Worm (Caenorhabditis elegans) whole organism, young adult: Measurements from ENCODE around the gene his-59.

Experiments
- B0035.1 ChIP-seq: sonication (generic microtip); optimal IDR thresholded peaks from 2 replicates; lab custom pipeline; 2016; ENCODE audit warnings: missing genetic modification characterization, mild to moderate bottlenecking, missing compliant biosample characterization, missing genotype, missing genetic modification reagents
- D2030.7 ChIP-seq: fragments of 200-800 bp; sonication (Bioruptor generic); IDR thresholded peaks from 2 replicates; pipeline ENCODE4 v1.3.6; 2022; ENCODE audit warnings: missing genetic modification reagents, missing genetic modification characterization, missing compliant biosample characterization
- F33H1.4 ChIP-seq: fragments of 200-800 bp; sonication (Bioruptor generic); IDR thresholded peaks from 2 replicates; pipeline ENCODE4 v1.3.6; 2022; ENCODE audit warnings: missing genetic modification reagents, missing genetic modification characterization, missing compliant biosample characterization
- F37B4.10 ChIP-seq: fragments of 200-800 bp; sonication (Bioruptor generic); IDR thresholded peaks from 2 replicates; pipeline ENCODE4 v1.3.6; 2022; ENCODE audit warnings: missing genetic modification characterization, missing compliant biosample characterization
- F39B2.1 ChIP-seq: fragments of 200-800 bp; sonication (Bioruptor generic); IDR thresholded peaks from 2 replicates; pipeline ENCODE4 v1.3.6; 2022; ENCODE audit warnings: missing genetic modification reagents, missing genetic modification characterization, missing compliant biosample characterization
- F55B11.4 ChIP-seq: sonication (generic microtip); optimal IDR thresholded peaks from 2 replicates; lab custom pipeline; 2016; ENCODE audit warnings: missing compliant biosample characterization, missing genetic modification characterization, borderline replicate concordance; ENCODE audit not compliant: insufficient read depth
- F57C9.4 ChIP-seq: sonication (generic microtip); optimal IDR thresholded peaks from 2 replicates; lab custom pipeline; 2017; ENCODE audit warnings: mild to moderate bottlenecking, missing genetic modification characterization, missing compliant biosample characterization
- T26A5.8 ChIP-seq: sonication (generic microtip); optimal IDR thresholded peaks from 2 replicates; lab custom pipeline; 2016; ENCODE audit warnings: missing genetic modification characterization, missing compliant biosample characterization
- Y56A3A.18 ChIP-seq: fragments of 200-800 bp; sonication (Bioruptor generic); IDR thresholded peaks from 2 replicates; pipeline ENCODE4 v1.3.6; 2022; ENCODE audit warnings: missing genetic modification reagents, missing genetic modification characterization, missing compliant biosample characterization
- Y79H2A.3 ChIP-seq: fragments of 200-800 bp; sonication (Bioruptor generic); conservative IDR thresholded peaks from 2 replicates; pipeline ENCODE4 v1.3.6; 2022; ENCODE audit warnings: missing genetic modification reagents, missing genetic modification characterization, missing compliant biosample characterization
- ZK185.1 ChIP-seq: sonication (generic microtip); optimal IDR thresholded peaks from 2 replicates; lab custom pipeline; 2016; ENCODE audit warnings: mild to moderate bottlenecking, missing genetic modification characterization, missing compliant biosample characterization; ENCODE audit not compliant: poor library complexity, severe bottlenecking
- ama-1 ChIP-seq, 3 experiments: fragments of 150-350 bp in 1 of 3; sonication (generic microtip) in 2 of 3; optimal IDR thresholded peaks; 2 replicates each; lab custom pipeline; 2014 to 2018; ENCODE audit warnings: missing biosample characterization in 2 of 3, missing genetic modification characterization in 2 of 3, missing genetic modification reagents in 2 of 3
- attf-6 ChIP-seq: fragments of 200-800 bp; sonication (Bioruptor generic); IDR thresholded peaks from 2 replicates; pipeline ENCODE4 v1.3.6; 2022; ENCODE audit warnings: missing genetic modification reagents, missing genetic modification characterization, missing compliant biosample characterization
- bed-1 ChIP-seq: fragments of 200-800 bp; sonication (Bioruptor generic); IDR thresholded peaks from 2 replicates; pipeline ENCODE4 v1.3.6; 2022; ENCODE audit warnings: missing genetic modification reagents, missing genetic modification characterization, missing compliant biosample characterization
- ceh-27 ChIP-seq: fragments of 200-800 bp; sonication (Bioruptor generic); optimal IDR thresholded peaks from 2 replicates; lab custom pipeline; 2018; ENCODE audit warnings: mild to moderate bottlenecking, missing genetic modification characterization, moderate library complexity, missing compliant biosample characterization
- ceh-79 ChIP-seq: sonication (generic microtip); optimal IDR thresholded peaks from 2 replicates; lab custom pipeline; 2017; ENCODE audit warnings: mild to moderate bottlenecking, missing genetic modification characterization, missing compliant biosample characterization
- chd-7 ChIP-seq: sonication (generic microtip); optimal IDR thresholded peaks from 2 replicates; lab custom pipeline; 2016; ENCODE audit warnings: mild to moderate bottlenecking, missing genetic modification characterization, moderate library complexity, missing compliant biosample characterization
- die-1 ChIP-seq: sonication (generic microtip); optimal IDR thresholded peaks from 2 replicates; lab custom pipeline; 2016; ENCODE audit warnings: missing genotype, mild to moderate bottlenecking, missing genetic modification characterization, missing compliant biosample characterization
- efl-1 ChIP-seq: fragments of 150-350 bp; optimal IDR thresholded peaks from 2 replicates; lab custom pipeline; 2014; ENCODE audit warnings: missing biosample characterization, missing genetic modification reagents, missing genetic modification characterization
- egl-44 ChIP-seq: fragments of 200-800 bp; sonication (Bioruptor generic); IDR thresholded peaks from 2 replicates; pipeline ENCODE4 v1.3.6; 2022; ENCODE audit warnings: missing genetic modification reagents, missing genetic modification characterization, missing compliant biosample characterization
- ekl-4 ChIP-seq: fragments of 200-800 bp; sonication (Bioruptor generic); IDR thresholded peaks from 2 replicates; pipeline ENCODE4 v1.3.6; 2022; ENCODE audit warnings: missing genetic modification reagents, missing genetic modification characterization, missing compliant biosample characterization
- ets-4 ChIP-seq: fragments of 200-800 bp; sonication (Bioruptor generic); optimal IDR thresholded peaks from 2 replicates; lab custom pipeline; 2018; ENCODE audit warnings: mild to moderate bottlenecking, missing genetic modification characterization, missing compliant biosample characterization
- hlh-12 ChIP-seq: sonication (generic microtip); optimal IDR thresholded peaks from 2 replicates; lab custom pipeline; 2016; ENCODE audit warnings: missing genetic modification characterization, missing compliant biosample characterization
- hmg-20 ChIP-seq: fragments of 200-800 bp; sonication (Bioruptor generic); IDR thresholded peaks from 2 replicates; pipeline ENCODE4 v1.3.6; 2022; ENCODE audit warnings: missing genetic modification reagents, missing genetic modification characterization, missing compliant biosample characterization
- hsf-1 ChIP-seq: fragments of 200-800 bp; sonication (Bioruptor generic); IDR thresholded peaks from 2 replicates; pipeline ENCODE4 v1.3.6; 2022; ENCODE audit warnings: missing genetic modification reagents, missing genetic modification characterization, missing compliant biosample characterization
- lag-1 ChIP-seq: fragments of 200-800 bp; sonication (Bioruptor generic); IDR thresholded peaks from 2 replicates; pipeline ENCODE4 v1.3.6; 2022; ENCODE audit warnings: missing genetic modification reagents, missing genetic modification characterization, missing compliant biosample characterization
- let-526 ChIP-seq: fragments of 200-800 bp; sonication (Bioruptor generic); IDR thresholded peaks from 2 replicates; pipeline ENCODE4 v1.3.6; 2022; ENCODE audit warnings: missing genetic modification reagents, missing genetic modification characterization, missing compliant biosample characterization
- let-607 ChIP-seq, 2 experiments: fragments of 200-800 bp in 1 of 2; sonication (Bioruptor generic) in 1 of 2; sonication (generic microtip) in 1 of 2; optimal IDR thresholded peaks; 2 replicates each; lab custom pipeline; 2016 to 2018; ENCODE audit warnings: mild to moderate bottlenecking in 2 of 2, missing compliant biosample characterization in 2 of 2, missing genetic modification characterization in 2 of 2, moderate library complexity in 2 of 2, missing genotype in 1 of 2
- lin-26 ChIP-seq: fragments of 200-800 bp; sonication (Bioruptor generic); IDR thresholded peaks from 2 replicates; pipeline ENCODE4 v1.3.6; 2022; ENCODE audit warnings: missing genetic modification reagents, missing genetic modification characterization, missing compliant biosample characterization
- lsy-27 ChIP-seq: sonication (generic microtip); optimal IDR thresholded peaks from 2 replicates; lab custom pipeline; 2017; ENCODE audit warnings: missing genetic modification characterization, mild to moderate bottlenecking, missing compliant biosample characterization, antibody characterized with exemption, missing genotype, borderline replicate concordance; ENCODE audit not compliant: insufficient read depth
- madf-10 ChIP-seq: sonication (generic microtip); optimal IDR thresholded peaks from 2 replicates; lab custom pipeline; 2016; ENCODE audit warnings: mild to moderate bottlenecking, missing genetic modification characterization, missing compliant biosample characterization
- madf-3 ChIP-seq: fragments of 200-800 bp; sonication (Bioruptor generic); IDR thresholded peaks from 2 replicates; pipeline ENCODE4 v1.3.6; 2022; ENCODE audit warnings: missing genetic modification reagents, missing genetic modification characterization, missing compliant biosample characterization
- mel-28 ChIP-seq: sonication (generic microtip); optimal IDR thresholded peaks from 2 replicates; lab custom pipeline; 2016; ENCODE audit warnings: borderline replicate concordance, mild to moderate bottlenecking, missing genetic modification characterization, missing compliant biosample characterization
- nhr-27 ChIP-seq: fragments of 200-800 bp; sonication (Bioruptor generic); optimal IDR thresholded peaks from 2 replicates; lab custom pipeline; 2018; ENCODE audit warnings: mild to moderate bottlenecking, missing genetic modification characterization, moderate library complexity, missing compliant biosample characterization
- nhr-90 ChIP-seq: sonication (generic microtip); optimal IDR thresholded peaks from 2 replicates; lab custom pipeline; 2016; ENCODE audit warnings: missing genotype, mild to moderate bottlenecking, missing genetic modification characterization, missing compliant biosample characterization
- pbrm-1 ChIP-seq: fragments of 200-800 bp; sonication (Bioruptor generic); IDR thresholded peaks from 2 replicates; pipeline ENCODE4 v1.3.6; 2022; ENCODE audit warnings: missing genetic modification reagents, missing genetic modification characterization, missing compliant biosample characterization
- pha-4 ChIP-seq: fragments of 150-350 bp; sonication (generic microtip); optimal IDR thresholded peaks from 2 replicates; lab custom pipeline; 2014; ENCODE audit warnings: missing biosample characterization, missing genetic modification reagents, missing genetic modification characterization
- rcor-1 ChIP-seq: fragments of 200-800 bp; sonication (Bioruptor generic); IDR thresholded peaks from 2 replicates; pipeline ENCODE4 v1.3.6; 2022; ENCODE audit warnings: missing genetic modification reagents, missing genetic modification characterization, missing compliant biosample characterization
- rec-8 ChIP-seq, 2 experiments: sonication (generic microtip); optimal IDR thresholded peaks; 2 replicates each; lab custom pipeline; 2016; ENCODE audit warnings: mild to moderate bottlenecking in 2 of 2, missing genetic modification characterization in 2 of 2, missing genetic modification reagents in 2 of 2, missing genotype in 2 of 2, missing biosample characterization in 1 of 2, missing compliant biosample characterization in 1 of 2, moderate library complexity in 1 of 2
- snpc-4 ChIP-seq, 5 experiments: fragments of 150-350 bp in 1 of 5; sonication (generic microtip) in 4 of 5; optimal IDR thresholded peaks; 2 replicates each; lab custom pipeline; 2014 to 2018; ENCODE audit warnings: missing genetic modification characterization in 5 of 5, missing biosample characterization in 3 of 5, antibody characterized with exemption in 2 of 5, mild to moderate bottlenecking in 2 of 5, missing compliant biosample characterization in 2 of 5, missing genotype in 2 of 5, moderate library complexity in 2 of 5, missing genetic modification reagents in 1 of 5
- tlf-1 ChIP-seq: fragments of 200-800 bp; sonication (Bioruptor generic); optimal IDR thresholded peaks from 2 replicates; lab custom pipeline; 2018; ENCODE audit warnings: mild to moderate bottlenecking, missing genetic modification characterization, missing compliant biosample characterization
- unc-130 ChIP-seq: sonication (generic microtip); optimal IDR thresholded peaks from 2 replicates; lab custom pipeline; 2016; ENCODE audit warnings: missing genetic modification reagents, missing genetic modification characterization, missing compliant biosample characterization
- unc-62 ChIP-seq: fragments of 150-350 bp; optimal IDR thresholded peaks from 2 replicates; lab custom pipeline; 2014; ENCODE audit warnings: missing biosample characterization, missing genetic modification reagents, missing genetic modification characterization
- xnd-1 ChIP-seq: sonication (generic microtip); optimal IDR thresholded peaks from 2 replicates; lab custom pipeline; 2016; ENCODE audit warnings: missing genotype, missing genetic modification reagents, missing genetic modification characterization, missing compliant biosample characterization
- ztf-18 ChIP-seq: sonication (generic microtip); optimal IDR thresholded peaks from 2 replicates; lab custom pipeline; 2016; ENCODE audit warnings: missing genotype, mild to moderate bottlenecking, missing genetic modification characterization, missing compliant biosample characterization
- ztf-26 ChIP-seq: sonication (generic microtip); optimal IDR thresholded peaks from 2 replicates; lab custom pipeline; 2017; ENCODE audit warnings: missing genetic modification characterization, missing compliant biosample characterization

Gene his-59

ce11 chrIV:7507841-7508509 is 19.9 kb downstream of the his-59 start, which contains the start of the genes vdac-1 and R05G6.5 (continued):
- no peak for TF ChIP-seq F55B11.4 (tag; lab: Kevin White, UChicago)
- no peak for TF ChIP-seq mel-28 (tag; lab: Kevin White, UChicago)
- no peak for TF ChIP-seq pha-4 (tag; lab: Kevin White, UChicago)
- peak; percentile 79 for TF ChIP-seq ceh-27 (GFP tag; lab: Kevin White, UChicago)
- no peak for TF ChIP-seq nhr-27 (tag; lab: Kevin White, UChicago)
- no peak for TF ChIP-seq Y56A3A.18
- peak; percentile 75 to 78 for TF ChIP-seq let-607 (tag; optimal IDR thresholded peaks at IDR 0.05; lab: Kevin White, UChicago)
- no peak for TF ChIP-seq D2030.7 (GFP tag; lab: Robert Waterston, UW)
- TF ChIP-seq attf-6 (GFP tag; lab: Robert Waterston, UW), result no peak; the same call in 1 of the 2 replicates
- no peak for TF ChIP-seq F57C9.4 (tag; lab: Kevin White, UChicago)
- no peak for TF ChIP-seq lsy-27 (tag; lab: Kevin White, UChicago)
- TF ChIP-seq chd-7, result peak; percentile 42
- TF ChIP-seq xnd-1 (tag; lab: Kevin White, UChicago), result no peak
- TF ChIP-seq ama-1 (optimal IDR thresholded peaks at IDR 0.05; lab: Kevin White, UChicago), result no peak
- no peak for TF ChIP-seq ama-1 (GFP tag; optimal IDR thresholded peaks at IDR 0.05; lab: Kevin White, UChicago)
- TF ChIP-seq pbrm-1 (GFP tag; lab: Robert Waterston, UW), result 0 out of 2 replicates have a peak, but pooled peaks have one; percentile 55
- TF ChIP-seq B0035.1 (tag; lab: Kevin White, UChicago), result no peak
- TF ChIP-seq rcor-1 (GFP tag; lab: Robert Waterston, UW), result peak; percentile 39; the same call in 1 of the 2 replicates
- TF ChIP-seq lag-1 (GFP tag; lab: Robert Waterston, UW), result no peak
- peak; percentile 16 for TF ChIP-seq die-1 (tag; lab: Kevin White, UChicago)
- TF ChIP-seq bed-1 (GFP tag; lab: Robert Waterston, UW), result no peak
- no peak for TF ChIP-seq lin-26 (GFP tag; lab: Robert Waterston, UW)
- TF ChIP-seq let-526 (GFP tag; lab: Robert Waterston, UW), result no peak
- TF ChIP-seq Y79H2A.3, result no peak
- TF ChIP-seq rec-8 (tag; optimal IDR thresholded peaks at IDR 0.05; lab: Kevin White, UChicago), result no peak
- TF ChIP-seq ekl-4 (GFP tag; lab: Robert Waterston, UW), result peak; percentile 87
- peak; percentile 42 for TF ChIP-seq ztf-18 (tag; lab: Kevin White, UChicago)
- TF ChIP-seq T26A5.8 (tag; lab: Kevin White, UChicago), result no peak
- TF ChIP-seq ZK185.1, result no peak
- no peak for TF ChIP-seq nhr-90 (tag; lab: Kevin White, UChicago)
- TF ChIP-seq F37B4.10, result no peak
- TF ChIP-seq ztf-26 (tag; lab: Kevin White, UChicago), result peak; percentile 21
- 0 out of 2 replicates have a peak, but pooled peaks have one; percentile 54 for TF ChIP-seq hsf-1 (GFP tag; lab: Robert Waterston, UW)
- TF ChIP-seq efl-1 (GFP tag; lab: Kevin White, UChicago), result no peak
- TF ChIP-seq unc-130 (GFP tag; lab: Kevin White, UChicago), result no peak
- no peak for TF ChIP-seq unc-62 (GFP tag; lab: Kevin White, UChicago)
- no peak for TF ChIP-seq tlf-1
- TF ChIP-seq madf-3 (GFP tag; lab: Robert Waterston, UW), result peak; percentile 97
- peak; percentile 22 for TF ChIP-seq snpc-4 (GFP tag; optimal IDR thresholded peaks at IDR 0.05; lab: Kevin White, UChicago)
- TF ChIP-seq snpc-4 (tag; optimal IDR thresholded peaks at IDR 0.05; lab: Kevin White, UChicago), result peak; percentile 17 to 58 (median 24)
- no peak for TF ChIP-seq F39B2.1 (GFP tag; lab: Robert Waterston, UW)
- TF ChIP-seq ets-4 (GFP tag; lab: Kevin White, UChicago), result peak; percentile 48
- TF ChIP-seq madf-10 (tag; lab: Kevin White, UChicago), result peak; percentile 45
- no peak for TF ChIP-seq ceh-79 (tag; lab: Kevin White, UChicago)
- no peak for TF ChIP-seq egl-44 (GFP tag; lab: Robert Waterston, UW)
- no peak for TF ChIP-seq hmg-20
- no peak for TF ChIP-seq hlh-12 (tag; lab: Kevin White, UChicago)
- TF ChIP-seq F33H1.4 (GFP tag; lab: Robert Waterston, UW), result no peak
